Fruit fly (Drosophila melanogaster): ENCODE results near the gene CG12662.

The CG12662 gene

dm6 chrX:8984342-8984741 is at the start of gene CG12662:
Gene CG12662, minus strand, starts transcription at chrX:8984442.
- TF ChIP-seq OdsH (GFP tag; optimal IDR thresholded peaks at IDR 0.05) (no peak), brk (GFP tag; optimal IDR thresholded peaks at IDR 0.05) (no peak)

- TF ChIP-seq Sp1 (GFP tag; optimal IDR thresholded peaks at IDR 0.05): peak; percentile 2
- peak; percentile 31 for TF ChIP-seq h (GFP tag; optimal IDR thresholded peaks at IDR 0.05)
- TF ChIP-seq HLH106 (tag; optimal IDR thresholded peaks at IDR 0.05): no peak
- TF ChIP-seq rgr (GFP tag; optimal IDR thresholded peaks at IDR 0.05): no peak
- peak; percentile 24 for TF ChIP-seq CrebA (GFP tag; optimal IDR thresholded peaks at IDR 0.05; ENCODE audit: borderline replicate concordance)
- TF ChIP-seq Rel (GFP tag; optimal IDR thresholded peaks at IDR 0.05): no peak
- TF ChIP-seq Rel (tag; optimal IDR thresholded peaks at IDR 0.05): peak; percentile 2
- TF ChIP-seq pan (optimal IDR thresholded peaks at IDR 0.05): no peak
- no peak for TF ChIP-seq Hr83 (GFP tag; optimal IDR thresholded peaks at IDR 0.05; ENCODE audit: poor library complexity, severe bottlenecking)
- TF ChIP-seq GATAd (GFP tag; optimal IDR thresholded peaks at IDR 0.05): no peak
- TF ChIP-seq br (GFP tag; optimal IDR thresholded peaks at IDR 0.05): no peak
- no peak for TF ChIP-seq dsf (GFP tag; optimal IDR thresholded peaks at IDR 0.05; ENCODE audit: borderline replicate concordance)
- TF ChIP-seq tai (GFP tag; optimal IDR thresholded peaks at IDR 0.05): no peak
- TF ChIP-seq Mio (GFP tag; optimal IDR thresholded peaks at IDR 0.05): no peak
- no peak for TF ChIP-seq foxo (GFP tag; optimal IDR thresholded peaks at IDR 0.05)
- TF ChIP-seq usp (GFP tag; optimal IDR thresholded peaks at IDR 0.05): no peak
- no peak for TF ChIP-seq lola (GFP tag; optimal IDR thresholded peaks at IDR 0.05)
- TF ChIP-seq Vsx2 (GFP tag; optimal IDR thresholded peaks at IDR 0.05; ENCODE audit: partially characterized antibody): peak; percentile 85
- TF ChIP-seq Dfd (GFP tag; optimal IDR thresholded peaks at IDR 0.05): no peak
- peak; percentile 95 for TF ChIP-seq Dif (GFP tag; optimal IDR thresholded peaks at IDR 0.05; ENCODE audit: partially characterized antibody)
- TF ChIP-seq sage (GFP tag; optimal IDR thresholded peaks at IDR 0.05): no peak
- no peak for TF ChIP-seq dmrt93B (GFP tag; optimal IDR thresholded peaks at IDR 0.05)
- no peak for TF ChIP-seq ey (GFP tag; optimal IDR thresholded peaks at IDR 0.05)
- peak; percentile 92 to 95 for TF ChIP-seq dl (GFP tag; optimal IDR thresholded peaks at IDR 0.05; ENCODE audit: insufficient read depth in 1 of 2, partially characterized antibody in 2 of 2)
- TF ChIP-seq Myc (optimal IDR thresholded peaks at IDR 0.05): no peak
Observed at dm6 chrX:9029900-9030373, 45.7 kb upstream of the CG12662 start, which contains the start of gene Nost. Gene Nost, plus strand, starts transcription at chrX:9030205.

dm6 chrX:9029416-9029815 is 45.2 kb upstream of the CG12662 start:
- no peak for TF ChIP-seq h (GFP tag; optimal IDR thresholded peaks at IDR 0.05)
- no peak for TF ChIP-seq woc (GFP tag; optimal IDR thresholded peaks at IDR 0.05)
- no peak for TF ChIP-seq fru (GFP tag; optimal IDR thresholded peaks at IDR 0.05)
- TF ChIP-seq Jra (GFP tag; optimal IDR thresholded peaks at IDR 0.05): no peak
- no peak for TF ChIP-seq Hr83 (GFP tag; optimal IDR thresholded peaks at IDR 0.05; ENCODE audit: poor library complexity, severe bottlenecking)
- TF ChIP-seq dsf (GFP tag; optimal IDR thresholded peaks at IDR 0.05; ENCODE audit: borderline replicate concordance): no peak
- TF ChIP-seq Sp1 (GFP tag; optimal IDR thresholded peaks at IDR 0.05): no peak
- TF ChIP-seq CG9705 (GFP tag; optimal IDR thresholded peaks at IDR 0.05): no peak
- no peak for TF ChIP-seq HLH106 (tag; optimal IDR thresholded peaks at IDR 0.05)
- no peak for TF ChIP-seq N (GFP tag; optimal IDR thresholded peaks at IDR 0.05)
- no peak for TF ChIP-seq psq (GFP tag; optimal IDR thresholded peaks at IDR 0.05)
- no peak for TF ChIP-seq Dfd (GFP tag; optimal IDR thresholded peaks at IDR 0.05)
- TF ChIP-seq Hnf4 (GFP tag; optimal IDR thresholded peaks at IDR 0.05): no peak
- no peak for TF ChIP-seq pan (optimal IDR thresholded peaks at IDR 0.05)
- TF ChIP-seq Rel (GFP tag; optimal IDR thresholded peaks at IDR 0.05): no peak
- no peak for TF ChIP-seq Rel (tag; optimal IDR thresholded peaks at IDR 0.05)
- no peak for TF ChIP-seq sv (GFP tag; optimal IDR thresholded peaks at IDR 0.05)

- TF ChIP-seq HLH106 (tag; optimal IDR thresholded peaks at IDR 0.05) (no peak), dl (GFP tag; optimal IDR thresholded peaks at IDR 0.05; ENCODE audit: insufficient read depth in 1 of 2, partially characterized antibody in 2 of 2) (no peak), psq (GFP tag; optimal IDR thresholded peaks at IDR 0.05) (no peak), fru (GFP tag; optimal IDR thresholded peaks at IDR 0.05) (no peak), Myc (optimal IDR thresholded peaks at IDR 0.05) (no peak), dsf (GFP tag; optimal IDR thresholded peaks at IDR 0.05; ENCODE audit: borderline replicate concordance) (no peak), Dif (GFP tag; optimal IDR thresholded peaks at IDR 0.05; ENCODE audit: partially characterized antibody) (no peak), Vsx2 (GFP tag; optimal IDR thresholded peaks at IDR 0.05; ENCODE audit: partially characterized antibody) (no peak), CG9705 (GFP tag; optimal IDR thresholded peaks at IDR 0.05) (no peak), Hr78 (GFP tag; optimal IDR thresholded peaks at IDR 0.05) (no peak)
Observed at dm6 chrX:9020092-9020491, 35.9 kb upstream of the CG12662 start.

Data from whole organism, wandering third instar larva.